Worm (Caenorhabditis elegans): Measurements from ENCODE around the gene nhr-1.
A peak's percentile ranks its signal among the peaks of the same experiment; 100 is the strongest.

Gene nhr-1

ce11 chrX:17513507-17514113 lies at the start of gene nhr-1:
Gene nhr-1, plus strand, starts transcription at chrX:17514063.
- TF ChIP-seq ZK546.5 (tag; optimal IDR thresholded peaks at IDR 0.05) (no peak), ceh-28 (tag; optimal IDR thresholded peaks at IDR 0.05) (peak; percentile 86), ztf-11 (tag; optimal IDR thresholded peaks at IDR 0.05) (no peak), ama-1 (optimal IDR thresholded peaks at IDR 0.05) (peak; percentile 37), nfya-1 (tag; optimal IDR thresholded peaks at IDR 0.05; ENCODE audit: insufficient read depth) (peak; percentile 96), snpc-4 (tag; optimal IDR thresholded peaks at IDR 0.05) (peak; percentile 64), hmg-11 (tag; optimal IDR thresholded peaks at IDR 0.05) (peak; percentile 95), nhr-28 (tag; optimal IDR thresholded peaks at IDR 0.05) (no peak), skn-1 (tag; optimal IDR thresholded peaks at IDR 0.05) (peak; percentile 75), lsy-12 (tag; optimal IDR thresholded peaks at IDR 0.05) (peak; percentile 19), pqm-1 (tag; optimal IDR thresholded peaks at IDR 0.05) (peak; percentile 32), ceh-9 (tag; optimal IDR thresholded peaks at IDR 0.05) (no peak), mml-1 (tag; optimal IDR thresholded peaks at IDR 0.05) (no peak), pha-4 (tag; optimal IDR thresholded peaks at IDR 0.05) (peak; percentile 73), lin-39 (tag; optimal IDR thresholded peaks at IDR 0.05) (peak; percentile 92), unc-39 (tag; optimal IDR thresholded peaks at IDR 0.05) (no peak), nhr-77 (tag; optimal IDR thresholded peaks at IDR 0.05) (no peak), elt-3 (tag; optimal IDR thresholded peaks at IDR 0.05) (no peak), ceh-82 (tag; optimal IDR thresholded peaks at IDR 0.05) (peak; percentile 15), nhr-43 (tag; optimal IDR thresholded peaks at IDR 0.05; ENCODE audit: poor library complexity, severe bottlenecking) (peak; percentile 76), ceh-16 (tag; optimal IDR thresholded peaks at IDR 0.05) (no peak), nhr-25 (tag; optimal IDR thresholded peaks at IDR 0.05) (peak; percentile 87), fos-1 (tag; optimal IDR thresholded peaks at IDR 0.05) (peak; percentile 47), zag-1 (tag; optimal IDR thresholded peaks at IDR 0.05) (peak; percentile 49), nhr-11 (tag; optimal IDR thresholded peaks at IDR 0.05) (peak; percentile 65), fkh-2 (tag; optimal IDR thresholded peaks at IDR 0.05) (no peak), sea-2 (GFP tag; optimal IDR thresholded peaks at IDR 0.05) (peak; percentile 84), mdl-1 (tag; optimal IDR thresholded peaks at IDR 0.05) (peak; percentile 90), nhr-76 (tag; optimal IDR thresholded peaks at IDR 0.05) (no peak), eor-1 (tag; optimal IDR thresholded peaks at IDR 0.05) (no peak), elt-2 (tag; optimal IDR thresholded peaks at IDR 0.05) (peak; percentile 63), nhr-12 (tag; optimal IDR thresholded peaks at IDR 0.05) (no peak), aly-2 (tag; optimal IDR thresholded peaks at IDR 0.05) (no peak), nhr-23 (tag; optimal IDR thresholded peaks at IDR 0.05) (peak; percentile 82), egl-5 (tag; optimal IDR thresholded peaks at IDR 0.05) (no peak), jun-1 (tag; optimal IDR thresholded peaks at IDR 0.05) (no peak), nhr-67 (tag; optimal IDR thresholded peaks at IDR 0.05) (no peak), fkh-10 (GFP tag; optimal IDR thresholded peaks at IDR 0.05) (peak; percentile 84), elt-1 (tag; optimal IDR thresholded peaks at IDR 0.05) (peak; percentile 61), R02D3.7 (tag; optimal IDR thresholded peaks at IDR 0.05) (peak; percentile 45), lin-15B (tag; optimal IDR thresholded peaks at IDR 0.05) (peak; percentile 35), egl-27 (tag; optimal IDR thresholded peaks at IDR 0.05) (peak; percentile 62), unc-62 (GFP tag; optimal IDR thresholded peaks at IDR 0.05) (peak; percentile 75), daf-12 (tag; optimal IDR thresholded peaks at IDR 0.05) (no peak), ztf-4 (tag; optimal IDR thresholded peaks at IDR 0.05) (peak; percentile 58), tbx-2 (tag; optimal IDR thresholded peaks at IDR 0.05) (peak; percentile 58), nhr-237 (tag; optimal IDR thresholded peaks at IDR 0.05) (no peak)
